Worm (Caenorhabditis elegans) whole organism, L4/young adult: ENCODE data around the gene pkhm-2.

ENCODE experiments used
- W03F9.2 ChIP-seq: fragments of 150-350 bp; optimal IDR thresholded peaks from 2 replicates; lab custom pipeline; 2014; ENCODE audit warnings: missing biosample characterization, missing genetic modification characterization
- dao-5 ChIP-seq: sonication (generic microtip); optimal IDR thresholded peaks from 2 replicates; lab custom pipeline; 2016; ENCODE audit warnings: missing genotype, missing genetic modification characterization, moderate library complexity, missing compliant biosample characterization
- him-1 ChIP-seq: sonication (generic microtip); optimal IDR thresholded peaks from 2 replicates; lab custom pipeline; 2016; ENCODE audit warnings: missing genotype, missing genetic modification reagents, missing genetic modification characterization, missing compliant biosample characterization

pkhm-2 gene

ce11 chrX:15181454-15181853 is at the start of gene pkhm-2:
Gene pkhm-2 (minus strand): TSS chrX:15181465.
- TF ChIP-seq dao-5 (tag; lab: Kevin White, UChicago) (no peak), W03F9.2 (tag; lab: Kevin White, UChicago) (peak; percentile 83), him-1 (tag; lab: Kevin White, UChicago) (peak; percentile 84)

ce11 chrX:15230394-15230968 is 49.2 kb upstream of the pkhm-2 start, which contains the start of gene H03A11.2:
Gene H03A11.2 (minus strand): TSS chrX:15230645.
- no peak for TF ChIP-seq him-1 (tag; lab: Kevin White, UChicago)
- no peak for TF ChIP-seq W03F9.2 (tag; lab: Kevin White, UChicago)
- TF ChIP-seq dao-5 (tag; lab: Kevin White, UChicago) = no peak

- TF ChIP-seq dao-5 (tag; lab: Kevin White, UChicago) = no peak
- no peak for TF ChIP-seq him-1 (tag; lab: Kevin White, UChicago)
- TF ChIP-seq W03F9.2 (tag; lab: Kevin White, UChicago) = no peak
Observed at ce11 chrX:15229174-15229573, 47.9 kb upstream of the pkhm-2 start.

- no peak for TF ChIP-seq dao-5 (tag; lab: Kevin White, UChicago)
- no peak for TF ChIP-seq him-1 (tag; lab: Kevin White, UChicago)
- no peak for TF ChIP-seq W03F9.2 (tag; lab: Kevin White, UChicago)
Observed at ce11 chrX:15225180-15225724, 44.0 kb upstream of the pkhm-2 start.

- TF ChIP-seq him-1 (tag; lab: Kevin White, UChicago) (no peak), W03F9.2 (tag; lab: Kevin White, UChicago) (no peak), dao-5 (tag; lab: Kevin White, UChicago) (no peak)
Observed at ce11 chrX:15224128-15224527, 42.9 kb upstream of the pkhm-2 start.

ce11 chrX:15222789-15223188 is 41.5 kb upstream of the pkhm-2 start:
- TF ChIP-seq W03F9.2 (tag; lab: Kevin White, UChicago) = no peak
- TF ChIP-seq him-1 (tag; lab: Kevin White, UChicago) = no peak
- TF ChIP-seq dao-5 (tag; lab: Kevin White, UChicago) = no peak

ce11 chrX:15221865-15222551 is 40.7 kb upstream of the pkhm-2 start:
- TF ChIP-seq dao-5 (tag; lab: Kevin White, UChicago) (no peak), him-1 (tag; lab: Kevin White, UChicago) (no peak), W03F9.2 (tag; lab: Kevin White, UChicago) (no peak)

- TF ChIP-seq dao-5 (tag; lab: Kevin White, UChicago) = no peak
- TF ChIP-seq him-1 (tag; lab: Kevin White, UChicago) = no peak
- no peak for TF ChIP-seq W03F9.2 (tag; lab: Kevin White, UChicago)
Observed at ce11 chrX:15221107-15221506, 39.8 kb upstream of the pkhm-2 start.

- no peak for TF ChIP-seq W03F9.2 (tag; lab: Kevin White, UChicago)
- no peak for TF ChIP-seq dao-5 (tag; lab: Kevin White, UChicago)
- TF ChIP-seq him-1 (tag; lab: Kevin White, UChicago) = no peak
Observed at ce11 chrX:15215272-15215671, 34.0 kb upstream of the pkhm-2 start.

- no peak for TF ChIP-seq W03F9.2 (tag; lab: Kevin White, UChicago)
- no peak for TF ChIP-seq dao-5 (tag; lab: Kevin White, UChicago)
- no peak for TF ChIP-seq him-1 (tag; lab: Kevin White, UChicago)
Observed at ce11 chrX:15213182-15213829, 32.0 kb upstream of the pkhm-2 start, which contains the start of the genes H03A11.13 and famk-1. Gene H03A11.13 (minus strand): TSS chrX:15213232. Gene famk-1 (minus strand): TSS chrX:15213259.

ce11 chrX:15200720-15201119 is 19.5 kb upstream of the pkhm-2 start:
- peak; percentile 45 for TF ChIP-seq him-1 (tag; lab: Kevin White, UChicago)
- TF ChIP-seq dao-5 (tag; lab: Kevin White, UChicago) = peak; percentile 86
- TF ChIP-seq W03F9.2 (tag; lab: Kevin White, UChicago) = peak; percentile 53

ce11 chrX:15200146-15200545 is 18.9 kb upstream of the pkhm-2 start:
- TF ChIP-seq W03F9.2 (tag; lab: Kevin White, UChicago) (no peak), him-1 (tag; lab: Kevin White, UChicago) (no peak), dao-5 (tag; lab: Kevin White, UChicago) (no peak)

ce11 chrX:15199052-15199451 is 17.8 kb upstream of the pkhm-2 start, which contains the start of gene snt-7:
Gene snt-7 (minus strand): TSS chrX:15199152.
- TF ChIP-seq dao-5 (tag; lab: Kevin White, UChicago) (no peak), him-1 (tag; lab: Kevin White, UChicago) (no peak), W03F9.2 (tag; lab: Kevin White, UChicago) (no peak)
